Fruit fly (Drosophila melanogaster): ENCODE data around the gene CG11920.

dm6 chr3R:25049742-25050517 lies 24.7 kb upstream of the CG11920 start:
- TF ChIP-seq usp (GFP tag; optimal IDR thresholded peaks at IDR 0.05) (no peak), pan (optimal IDR thresholded peaks at IDR 0.05) (no peak)

Measured in whole organism.